Comparison of ENCODE assay signal across 1 fruit fly cellular context in genomic region chr2L:8740757-8741278, dm6.
TF ChIP-seq lines count a peak whose summit lies in the region.

No protein-coding gene starts in this region.

TF ChIP-seq in whole organism, embryonic, 481 proteins besides CTCF, POLR2A, EP300 and RAD21 (continued from another document):
- TF ChIP-seq bsh (GFP tag; optimal IDR thresholded peaks at IDR 0.05; lab: Kevin White, UChicago) (no peak), grau (tag; optimal IDR thresholded peaks at IDR 0.05; lab: Kevin White, UChicago) (peak; percentile 1), Ets65A (GFP tag; lab: Kevin White, UChicago) (peak; percentile 31), Gsc (GFP tag; IDR thresholded peaks at IDR 0.05; lab: Robert Waterston, UW) (no peak), NC2α (GFP tag; optimal IDR thresholded peaks at IDR 0.05; lab: Kevin White, UChicago) (no peak), BEAF-32 (GFP tag; optimal IDR thresholded peaks at IDR 0.05; lab: Kevin White, UChicago) (peak; percentile 3), Lhr (GFP tag; optimal IDR thresholded peaks at IDR 0.05; lab: Kevin White, UChicago) (peak; percentile 54), corto (GFP tag; optimal IDR thresholded peaks at IDR 0.05; lab: Kevin White, UChicago) (no peak), Atf6 (GFP tag; IDR thresholded peaks at IDR 0.05; lab: Robert Waterston, UW) (no peak), fru (optimal IDR thresholded peaks at IDR 0.05; lab: Kevin White, UChicago) (no peak), Ada2b (GFP tag; IDR thresholded peaks at IDR 0.05; lab: Robert Waterston, UW) (no peak), Sry-β (GFP tag; optimal IDR thresholded peaks at IDR 0.05; lab: Kevin White, UChicago) (peak; percentile 81), amos (GFP tag; IDR thresholded peaks at IDR 0.05; lab: Robert Waterston, UW; ENCODE audit: partially characterized antibody) (peak; percentile 28; the same call in 1 of the 2 replicates), CG15514 (GFP tag; optimal IDR thresholded peaks at IDR 0.05; lab: Kevin White, UChicago) (peak; percentile 18), Hmr (GFP tag; optimal IDR thresholded peaks at IDR 0.05; lab: Kevin White, UChicago) (peak; percentile 10), YL-1 (GFP tag; optimal IDR thresholded peaks at IDR 0.05; lab: Kevin White, UChicago) (no peak), CG1603 (tag; optimal IDR thresholded peaks at IDR 0.05; lab: Kevin White, UChicago) (peak; percentile 23), CG6813 (GFP tag; optimal IDR thresholded peaks at IDR 0.05; lab: Kevin White, UChicago) (no peak), CG4424 (GFP tag; optimal IDR thresholded peaks at IDR 0.05; lab: Kevin White, UChicago) (no peak), B-H1 (GFP tag; IDR thresholded peaks at IDR 0.05; lab: Robert Waterston, UW) (no peak), CG12391 (tag; optimal IDR thresholded peaks at IDR 0.05; lab: Kevin White, UChicago) (peak; percentile 9), zf30C (GFP tag; optimal IDR thresholded peaks at IDR 0.05; lab: Kevin White, UChicago) (peak; percentile 34), sc (optimal IDR thresholded peaks at IDR 0.05; lab: Kevin White, UChicago) (no peak), sc (GFP tag; optimal IDR thresholded peaks at IDR 0.05; lab: Kevin White, UChicago) (no peak), Pdp1 (GFP tag; optimal IDR thresholded peaks at IDR 0.05; lab: Kevin White, UChicago) (peak in 1 of 2 experiments; percentile 7), tio (GFP tag; optimal IDR thresholded peaks at IDR 0.05; lab: Kevin White, UChicago) (no peak), cad (GFP tag; optimal IDR thresholded peaks at IDR 0.05; lab: Kevin White, UChicago) (no peak), Dp (GFP tag; optimal IDR thresholded peaks at IDR 0.05; lab: Kevin White, UChicago) (peak; percentile 9), Deaf1 (tag; optimal IDR thresholded peaks at IDR 0.05; lab: Kevin White, UChicago) (no peak), Bdp1 (GFP tag; optimal IDR thresholded peaks at IDR 0.05; lab: Kevin White, UChicago) (no peak), trh (GFP tag; optimal IDR thresholded peaks at IDR 0.05; lab: Kevin White, UChicago) (no peak), gsb (GFP tag; IDR thresholded peaks at IDR 0.05; lab: Robert Waterston, UW) (no peak), CG4707 (GFP tag; optimal IDR thresholded peaks at IDR 0.05; lab: Kevin White, UChicago) (peak; percentile 14), pzg (GFP tag; optimal IDR thresholded peaks at IDR 0.05; lab: Kevin White, UChicago) (peak; percentile 42), CG32532 (GFP tag; IDR thresholded peaks at IDR 0.05; lab: Robert Waterston, UW) (no peak), CG1832 (GFP tag; optimal IDR thresholded peaks at IDR 0.05; lab: Kevin White, UChicago) (no peak), CG12299 (tag; optimal IDR thresholded peaks at IDR 0.05; lab: Kevin White, UChicago) (no peak), CG9797 (GFP tag; optimal IDR thresholded peaks at IDR 0.05; lab: Kevin White, UChicago) (peak; percentile 16), CG10462 (GFP tag; optimal IDR thresholded peaks at IDR 0.05; lab: Kevin White, UChicago) (no peak), sug (tag; optimal IDR thresholded peaks at IDR 0.05; lab: Kevin White, UChicago) (peak; percentile 8), NFAT (GFP tag; IDR thresholded peaks at IDR 0.05; lab: Robert Waterston, UW) (no peak), CG3838 (GFP tag; optimal IDR thresholded peaks at IDR 0.05; lab: Kevin White, UChicago) (no peak), vvl (GFP tag; IDR thresholded peaks at IDR 0.05; lab: Robert Waterston, UW) (0 out of 2 replicates have a peak, but pooled peaks have one; percentile 14), CG6683 (GFP tag; optimal IDR thresholded peaks at IDR 0.05; lab: Kevin White, UChicago) (no peak), CG2678 (tag; optimal IDR thresholded peaks at IDR 0.05; lab: Kevin White, UChicago) (peak; percentile 4), hb (GFP tag; IDR thresholded peaks at IDR 0.05; lab: Robert Waterston, UW; ENCODE audit: partially characterized antibody) (no peak), CG3847 (GFP tag; IDR thresholded peaks at IDR 0.05; lab: Robert Waterston, UW) (peak; percentile 76), yki (optimal IDR thresholded peaks at IDR 0.05; lab: Kevin White, UChicago) (peak; percentile 2), CoRest (tag; optimal IDR thresholded peaks at IDR 0.05; lab: Kevin White, UChicago) (peak; percentile 5), CG4404 (GFP tag; IDR thresholded peaks at IDR 0.05; lab: Robert Waterston, UW) (no peak), CG7928 (GFP tag; optimal IDR thresholded peaks at IDR 0.05; lab: Kevin White, UChicago) (no peak), CG8290 (GFP tag; optimal IDR thresholded peaks at IDR 0.05; lab: Kevin White, UChicago) (no peak), CG8290 (tag; optimal IDR thresholded peaks at IDR 0.05; lab: Kevin White, UChicago) (peak in 1 of 2 experiments; percentile 45), slbo (GFP tag; IDR thresholded peaks at IDR 0.05; lab: Robert Waterston, UW) (0 out of 2 replicates have a peak, but pooled peaks have one; percentile 14), Nf-YA (GFP tag; IDR thresholded peaks at IDR 0.05; lab: Robert Waterston, UW) (no peak), chn (GFP tag; optimal IDR thresholded peaks at IDR 0.05; lab: Kevin White, UChicago) (no peak), CG14710 (tag; optimal IDR thresholded peaks at IDR 0.05; lab: Kevin White, UChicago) (peak; percentile 44), gsb-n (tag; optimal IDR thresholded peaks at IDR 0.05; lab: Kevin White, UChicago) (no peak), Scr (GFP tag; IDR thresholded peaks at IDR 0.05; lab: Robert Waterston, UW; ENCODE audit: partially characterized antibody) (no peak), mirr (GFP tag; optimal IDR thresholded peaks at IDR 0.05; lab: Kevin White, UChicago) (no peak), CG13894 (tag; optimal IDR thresholded peaks at IDR 0.05; lab: Kevin White, UChicago) (peak; percentile 16), z (GFP tag; IDR thresholded peaks at IDR 0.05; lab: Robert Waterston, UW) (no peak), trem (tag; optimal IDR thresholded peaks at IDR 0.05; lab: Kevin White, UChicago) (peak; percentile 30), phol (tag; optimal IDR thresholded peaks at IDR 0.05; lab: Kevin White, UChicago) (no peak), Abd-B (GFP tag; optimal IDR thresholded peaks at IDR 0.05; lab: Kevin White, UChicago) (peak; percentile 66), ap (GFP tag; IDR thresholded peaks at IDR 0.05; lab: Robert Waterston, UW) (no peak), CG30020 (tag; optimal IDR thresholded peaks at IDR 0.05; lab: Kevin White, UChicago) (no peak), row (GFP tag; IDR thresholded peaks at IDR 0.05; lab: Robert Waterston, UW) (peak; percentile 79), jing (GFP tag; optimal IDR thresholded peaks at IDR 0.05; lab: Kevin White, UChicago) (no peak), CG18619 (GFP tag; optimal IDR thresholded peaks at IDR 0.05; lab: Kevin White, UChicago) (no peak), abd-A (tag; optimal IDR thresholded peaks at IDR 0.05; lab: Kevin White, UChicago) (peak; percentile 47), Nf-YC (tag; optimal IDR thresholded peaks at IDR 0.05; lab: Kevin White, UChicago) (peak; percentile 23), insv (GFP tag; optimal IDR thresholded peaks at IDR 0.05; lab: Kevin White, UChicago) (peak in 1 of 2 experiments; percentile 2), exex (tag; optimal IDR thresholded peaks at IDR 0.05; lab: Kevin White, UChicago) (peak; percentile 1), Asciz (GFP tag; optimal IDR thresholded peaks at IDR 0.05; lab: Kevin White, UChicago) (no peak), stwl (tag; optimal IDR thresholded peaks at IDR 0.05; lab: Kevin White, UChicago) (peak; percentile 49), CG15601 (tag; optimal IDR thresholded peaks at IDR 0.05; lab: Kevin White, UChicago) (peak; percentile 29), vnd (GFP tag; IDR thresholded peaks at IDR 0.05; lab: Robert Waterston, UW; ENCODE audit: partially characterized antibody) (no peak), CG8765 (GFP tag; IDR thresholded peaks at IDR 0.05; lab: Robert Waterston, UW) (no peak), CG18011 (GFP tag; optimal IDR thresholded peaks at IDR 0.05; lab: Kevin White, UChicago) (no peak), Mad (GFP tag; optimal IDR thresholded peaks at IDR 0.05; lab: Kevin White, UChicago) (no peak), H2.0 (GFP tag; IDR thresholded peaks at IDR 0.05; lab: Robert Waterston, UW) (no peak), lab (GFP tag; optimal IDR thresholded peaks at IDR 0.05; lab: Kevin White, UChicago) (no peak), CG11456 (GFP tag; IDR thresholded peaks at IDR 0.05; lab: Robert Waterston, UW) (no peak), CG1602 (GFP tag; optimal IDR thresholded peaks at IDR 0.05; lab: Kevin White, UChicago) (no peak)
